Worm (Caenorhabditis elegans): ENCODE results near the gene old-1.

old-1 gene

ce11 chrII:9838260-9838935, 30.1 kb downstream of the old-1 start, which contains the start of gene arrd-4:
Gene arrd-4, minus strand, starts transcription at chrII:9838310.
- no peak for TF ChIP-seq nhr-90 (tag; optimal IDR thresholded peaks at IDR 0.05; ENCODE audit: poor library complexity)
- no peak for TF ChIP-seq elt-3 (tag; optimal IDR thresholded peaks at IDR 0.05)
- TF ChIP-seq sptf-1 (tag; optimal IDR thresholded peaks at IDR 0.05) = no peak
- TF ChIP-seq fkh-8 (tag; optimal IDR thresholded peaks at IDR 0.05) = peak; percentile 88
- peak; percentile 4 for TF ChIP-seq egl-13 (tag; optimal IDR thresholded peaks at IDR 0.05)
- TF ChIP-seq pax-3 (tag; optimal IDR thresholded peaks at IDR 0.05) = peak; percentile 47
- TF ChIP-seq blmp-1 (tag; optimal IDR thresholded peaks at IDR 0.05) = no peak
- TF ChIP-seq swsn-7 (tag; optimal IDR thresholded peaks at IDR 0.05) = peak; percentile 1
- TF ChIP-seq ceh-8 (GFP tag; optimal IDR thresholded peaks at IDR 0.05) = peak; percentile 87
- no peak for TF ChIP-seq elt-2 (tag; optimal IDR thresholded peaks at IDR 0.05)

- no peak for TF ChIP-seq hlh-17 (GFP tag; optimal IDR thresholded peaks at IDR 0.05; ENCODE audit: borderline replicate concordance)
- no peak for TF ChIP-seq nhr-90 (tag; optimal IDR thresholded peaks at IDR 0.05; ENCODE audit: poor library complexity)
- no peak for TF ChIP-seq ceh-90 (tag; optimal IDR thresholded peaks at IDR 0.05)
Measured at ce11 chrII:9835958-9836357, 32.6 kb downstream of the old-1 start.

- TF ChIP-seq unc-130 (tag; optimal IDR thresholded peaks at IDR 0.05) (no peak), C34B4.2 (tag; optimal IDR thresholded peaks at IDR 0.05) (no peak), pqm-1 (tag; optimal IDR thresholded peaks at IDR 0.05) (no peak), vab-15 (tag; optimal IDR thresholded peaks at IDR 0.05) (no peak)
Measured at ce11 chrII:9834921-9835320, 33.6 kb downstream of the old-1 start, which contains the start of gene arrd-5. Gene arrd-5, plus strand, starts transcription at chrII:9835221.

DNA sequence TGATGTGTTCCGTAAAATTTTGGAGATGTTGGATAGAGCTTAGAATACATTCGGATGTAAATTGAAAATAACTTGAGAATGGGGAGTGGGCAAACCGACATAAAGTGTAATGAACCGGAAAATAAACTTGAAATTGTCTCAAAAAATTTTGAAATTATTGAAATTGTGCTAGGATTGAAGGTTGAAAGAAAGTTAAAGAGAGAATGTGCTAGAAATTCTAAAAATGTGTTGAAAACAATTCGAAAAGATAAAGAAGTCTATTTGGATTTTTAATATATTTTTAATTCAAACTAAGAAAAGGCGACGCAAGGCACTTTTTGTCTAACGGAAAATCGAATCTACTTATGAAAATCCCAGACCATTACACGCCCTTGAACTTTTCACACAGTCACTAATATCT, 34.7 kb downstream of the old-1 start, which contains the start of gene ZK938.3:
ZK938.3 (minus strand) TSS at position 101 of the 400 bp plus-strand sequence.
- TF ChIP-seq efl-3 (GFP tag; optimal IDR thresholded peaks at IDR 0.05) (no peak), pqm-1 (tag; optimal IDR thresholded peaks at IDR 0.05) (no peak), fos-1 (tag; optimal IDR thresholded peaks at IDR 0.05) (no peak), rnt-1 (tag; optimal IDR thresholded peaks at IDR 0.05) (no peak), aha-1 (tag; optimal IDR thresholded peaks at IDR 0.05) (no peak), vab-15 (tag; optimal IDR thresholded peaks at IDR 0.05) (no peak), fkh-8 (tag; optimal IDR thresholded peaks at IDR 0.05) (no peak), nhr-76 (tag; optimal IDR thresholded peaks at IDR 0.05) (no peak), C04F5.9 (tag; optimal IDR thresholded peaks at IDR 0.05) (no peak), nhr-237 (tag; optimal IDR thresholded peaks at IDR 0.05) (no peak), dpl-1 (GFP tag; optimal IDR thresholded peaks at IDR 0.05) (no peak), ceh-88 (GFP tag; IDR thresholded peaks at IDR 0.05) (no peak), sptf-1 (tag; optimal IDR thresholded peaks at IDR 0.05) (no peak), zip-4 (GFP tag; optimal IDR thresholded peaks at IDR 0.05) (no peak), zag-1 (tag; optimal IDR thresholded peaks at IDR 0.05) (no peak)

- TF ChIP-seq alr-1 (tag; optimal IDR thresholded peaks at IDR 0.05; ENCODE audit: borderline replicate concordance) = no peak
- no peak for TF ChIP-seq unc-62 (GFP tag; optimal IDR thresholded peaks at IDR 0.05)
- TF ChIP-seq nhr-11 (tag; optimal IDR thresholded peaks at IDR 0.05) = no peak
- no peak for TF ChIP-seq swsn-7 (tag; optimal IDR thresholded peaks at IDR 0.05)
- no peak for TF ChIP-seq C04F5.9 (tag; optimal IDR thresholded peaks at IDR 0.05)
- no peak for TF ChIP-seq rnt-1 (tag; optimal IDR thresholded peaks at IDR 0.05)
- no peak for TF ChIP-seq C34B4.2 (tag; optimal IDR thresholded peaks at IDR 0.05)
- no peak for TF ChIP-seq lsy-2 (tag; optimal IDR thresholded peaks at IDR 0.05)
Measured at ce11 chrII:9831033-9831432, 37.5 kb downstream of the old-1 start, which contains the start of gene ZK938.12. Gene ZK938.12, plus strand, starts transcription at chrII:9831333.

All from whole organism, L1 larva.